Worm (Caenorhabditis elegans) whole organism, late embryonic: ENCODE measurements around the gene F35C11.2.

ENCODE experiments used
- C08G9.2 ChIP-seq: sonication (generic microtip); optimal IDR thresholded peaks from 2 replicates; lab custom pipeline; 2016; ENCODE audit warnings: mild to moderate bottlenecking, missing genetic modification characterization, moderate library complexity, missing compliant biosample characterization
- F13H6.1 ChIP-seq: sonication (generic microtip); optimal IDR thresholded peaks from 2 replicates; lab custom pipeline; 2016; ENCODE audit warnings: missing genetic modification characterization, missing compliant biosample characterization
- K02D7.2 ChIP-seq: sonication (generic microtip); optimal IDR thresholded peaks from 2 replicates; lab custom pipeline; 2017; ENCODE audit warnings: mild to moderate bottlenecking, missing genetic modification characterization, missing compliant biosample characterization
- Y22D7AL.16 ChIP-seq: sonication (generic microtip); optimal IDR thresholded peaks from 2 replicates; lab custom pipeline; 2016; ENCODE audit warnings: missing genetic modification characterization, missing compliant biosample characterization
- ama-1 ChIP-seq: fragments of 150-350 bp; optimal IDR thresholded peaks from 2 replicates; lab custom pipeline; 2014
- ceh-18 ChIP-seq: sonication (generic microtip); optimal IDR thresholded peaks from 2 replicates; lab custom pipeline; 2016; ENCODE audit warnings: missing genetic modification characterization, missing compliant biosample characterization
- ceh-19 ChIP-seq: fragments of 200-800 bp; sonication (Bioruptor generic); optimal IDR thresholded peaks from 2 replicates; lab custom pipeline; 2018; ENCODE audit warnings: mild to moderate bottlenecking, missing genetic modification characterization, missing compliant biosample characterization
- ceh-22 ChIP-seq: sonication (generic microtip); optimal IDR thresholded peaks from 2 replicates; lab custom pipeline; 2017; ENCODE audit warnings: missing biosample characterization, missing genetic modification characterization
- ceh-24 ChIP-seq: sonication (generic microtip); optimal IDR thresholded peaks from 2 replicates; lab custom pipeline; 2016; ENCODE audit warnings: mild to moderate bottlenecking, missing genetic modification characterization, missing compliant biosample characterization
- ceh-30 ChIP-seq: fragments of 150-350 bp; optimal IDR thresholded peaks from 2 replicates; lab custom pipeline; 2014; ENCODE audit warnings: missing biosample characterization, missing genetic modification characterization
- ceh-31 ChIP-seq: sonication (generic microtip); optimal IDR thresholded peaks from 2 replicates; lab custom pipeline; 2016; ENCODE audit warnings: missing genetic modification characterization, missing compliant biosample characterization
- ceh-34 ChIP-seq: sonication (generic microtip); optimal IDR thresholded peaks from 2 replicates; lab custom pipeline; 2016; ENCODE audit warnings: mild to moderate bottlenecking, missing genetic modification characterization, missing compliant biosample characterization
- ceh-45 ChIP-seq: fragments of 200-800 bp; sonication (Bioruptor generic); IDR thresholded peaks from 2 replicates; pipeline ENCODE4 v1.3.6; 2022; ENCODE audit warnings: missing genetic modification reagents, missing genetic modification characterization, missing compliant biosample characterization
- ceh-48 ChIP-seq: sonication (generic microtip); optimal IDR thresholded peaks from 2 replicates; lab custom pipeline; 2016; ENCODE audit warnings: missing genetic modification characterization, inconsistent platforms, missing compliant biosample characterization
- ceh-9 ChIP-seq: sonication (generic microtip); optimal IDR thresholded peaks from 2 replicates; lab custom pipeline; 2016; ENCODE audit warnings: mild to moderate bottlenecking, missing genetic modification characterization, inconsistent platforms, missing compliant biosample characterization
- elt-2 ChIP-seq: sonication (generic microtip); optimal IDR thresholded peaks from 2 replicates; lab custom pipeline; 2016; ENCODE audit warnings: missing genetic modification reagents, missing genetic modification characterization, missing compliant biosample characterization
- elt-4 ChIP-seq: sonication (generic microtip); optimal IDR thresholded peaks from 2 replicates; lab custom pipeline; 2016; ENCODE audit warnings: missing genetic modification characterization, missing compliant biosample characterization
- ets-4 ChIP-seq: sonication (generic microtip); optimal IDR thresholded peaks from 2 replicates; lab custom pipeline; 2016; ENCODE audit warnings: missing genetic modification characterization, missing compliant biosample characterization
- fkh-6 ChIP-seq: sonication (generic microtip); optimal IDR thresholded peaks from 2 replicates; lab custom pipeline; 2016; ENCODE audit warnings: missing genetic modification characterization, missing compliant biosample characterization
- hlh-13 ChIP-seq: fragments of 200-800 bp; sonication (Bioruptor generic); optimal IDR thresholded peaks from 2 replicates; lab custom pipeline; 2018; ENCODE audit warnings: mild to moderate bottlenecking, missing genetic modification characterization, missing compliant biosample characterization
- hlh-15 ChIP-seq: sonication (generic microtip); optimal IDR thresholded peaks from 2 replicates; lab custom pipeline; 2016; ENCODE audit warnings: missing genetic modification characterization, missing compliant biosample characterization
- hlh-30 ChIP-seq: sonication (generic microtip); optimal IDR thresholded peaks from 2 replicates; lab custom pipeline; 2017; ENCODE audit warnings: antibody characterized with exemption, missing genetic modification characterization, missing compliant biosample characterization; ENCODE audit not compliant: insufficient read depth
- hlh-6 ChIP-seq: sonication (generic microtip); optimal IDR thresholded peaks from 2 replicates; lab custom pipeline; 2016; ENCODE audit warnings: missing genotype, missing genetic modification characterization, missing compliant biosample characterization
- hlh-8 ChIP-seq: sonication (generic microtip); optimal IDR thresholded peaks from 2 replicates; lab custom pipeline; 2016; ENCODE audit warnings: missing genotype, missing genetic modification characterization, missing compliant biosample characterization
- mec-3 ChIP-seq: sonication (generic microtip); optimal IDR thresholded peaks from 2 replicates; lab custom pipeline; 2016; ENCODE audit warnings: borderline replicate concordance, missing genetic modification characterization, missing compliant biosample characterization
- nfya-1 ChIP-seq: sonication (generic microtip); optimal IDR thresholded peaks from 2 replicates; lab custom pipeline; 2017; ENCODE audit warnings: missing genetic modification characterization, mild to moderate bottlenecking, missing compliant biosample characterization, antibody characterized with exemption, moderate library complexity
- npax-4 ChIP-seq: sonication (generic microtip); optimal IDR thresholded peaks from 2 replicates; lab custom pipeline; 2016; ENCODE audit warnings: missing genetic modification characterization, missing compliant biosample characterization
- pat-9 ChIP-seq: fragments of 200-800 bp; sonication (Bioruptor generic); optimal IDR thresholded peaks from 2 replicates; lab custom pipeline; 2018; ENCODE audit warnings: mild to moderate bottlenecking, missing genetic modification characterization, moderate library complexity, missing compliant biosample characterization
- pax-1 ChIP-seq: fragments of 150-350 bp; optimal IDR thresholded peaks from 2 replicates; lab custom pipeline; 2014; ENCODE audit warnings: missing biosample characterization, missing genetic modification characterization
- pqm-1 ChIP-seq: sonication (generic microtip); optimal IDR thresholded peaks from 2 replicates; lab custom pipeline; 2016; ENCODE audit warnings: missing genetic modification characterization, missing compliant biosample characterization
- pros-1 ChIP-seq: fragments of 150-350 bp; optimal IDR thresholded peaks from 2 replicates; lab custom pipeline; 2014; ENCODE audit warnings: missing biosample characterization, missing genetic modification reagents, missing genetic modification characterization
- ref-2 ChIP-seq: sonication (generic microtip); optimal IDR thresholded peaks from 2 replicates; lab custom pipeline; 2016; ENCODE audit warnings: missing genetic modification characterization, missing compliant biosample characterization
- sox-2 ChIP-seq: fragments of 200-800 bp; sonication (Bioruptor generic); IDR thresholded peaks from 2 replicates; pipeline ENCODE4 v1.3.6; 2022; ENCODE audit warnings: missing genetic modification reagents, missing genetic modification characterization, missing compliant biosample characterization
- sox-4 ChIP-seq: sonication (generic microtip); optimal IDR thresholded peaks from 2 replicates; lab custom pipeline; 2017; ENCODE audit warnings: mild to moderate bottlenecking, missing genetic modification characterization, inconsistent platforms, missing compliant biosample characterization
- tbx-2 ChIP-seq: sonication (generic microtip); optimal IDR thresholded peaks from 2 replicates; lab custom pipeline; 2016; ENCODE audit warnings: missing genetic modification characterization, missing compliant biosample characterization
- unc-3 ChIP-seq, 2 experiments: fragments of 200-800 bp in 1 of 2; sonication (Bioruptor generic) in 1 of 2; sonication (generic microtip) in 1 of 2; conservative IDR thresholded peaks in 1 of 2; optimal IDR thresholded peaks in 1 of 2; 2 replicates each; pipeline versions ENCODE4 v1.3.6 to Lab custom; 2016 to 2022; ENCODE audit warnings: missing compliant biosample characterization in 2 of 2, missing genetic modification characterization in 2 of 2, missing genetic modification reagents in 1 of 2
- unc-86 ChIP-seq: sonication (generic microtip); optimal IDR thresholded peaks from 2 replicates; lab custom pipeline; 2016; ENCODE audit warnings: missing genetic modification characterization, missing compliant biosample characterization
- ztf-16 ChIP-seq: sonication (generic microtip); optimal IDR thresholded peaks from 2 replicates; lab custom pipeline; 2017; ENCODE audit warnings: missing genetic modification characterization, missing compliant biosample characterization

Gene F35C11.2

DNA sequence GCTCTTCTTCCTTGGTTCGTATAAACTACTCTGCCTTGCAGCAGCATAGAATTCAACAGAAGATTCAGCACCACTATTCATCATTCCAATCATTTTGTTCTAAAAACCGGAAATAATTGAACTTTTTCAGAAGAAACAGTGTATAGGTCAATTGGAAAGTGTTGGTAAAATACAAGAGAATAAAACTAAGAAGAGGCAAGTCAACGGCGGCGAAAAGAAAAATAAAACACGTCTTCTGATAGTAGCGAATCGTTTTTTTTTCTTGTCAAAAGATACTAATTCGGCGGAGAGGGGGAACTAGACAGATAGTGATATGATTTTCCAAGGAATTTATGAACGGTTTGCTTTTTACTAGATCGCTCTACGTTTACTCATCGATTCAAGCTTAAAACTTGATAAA, 10.4 kb upstream of the F35C11.2 start, which contains the start of gene F35C11.6:
Gene F35C11.6 (minus strand): TSS at position 101 of the 400 bp plus-strand sequence.
- TF ChIP-seq ceh-18 (no peak), pax-1 (tag; lab: Kevin White, UChicago) (no peak), hlh-13 (no peak), unc-86 (tag; lab: Kevin White, UChicago) (no peak), sox-4 (tag; lab: Kevin White, UChicago) (no peak), pat-9 (tag; lab: Kevin White, UChicago) (no peak), hlh-15 (tag; lab: Kevin White, UChicago) (no peak), mec-3 (tag; lab: Kevin White, UChicago) (no peak)
- TF ChIP-seq, all 69 proteins: peak for 0

DNA sequence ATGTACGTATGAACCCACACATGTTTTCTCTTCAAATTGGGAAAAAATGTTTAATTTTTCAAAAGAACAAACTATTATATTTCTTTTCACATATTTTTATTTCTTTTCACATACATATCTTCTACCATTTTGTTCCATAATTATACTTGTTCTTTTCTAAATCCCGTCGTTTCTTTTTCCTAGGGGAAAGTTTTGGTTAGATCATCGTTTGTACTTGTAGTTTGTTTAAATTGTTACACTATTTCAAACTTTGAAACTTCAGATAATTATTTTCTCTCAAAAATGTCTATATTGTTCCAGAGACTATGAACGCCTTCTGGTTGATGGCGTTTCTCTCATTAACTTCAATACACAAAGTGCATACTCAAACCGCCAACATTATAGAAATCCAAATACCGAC, 7.4 kb upstream of the F35C11.2 start, which contains the start of gene F35C11.7:
Gene F35C11.7 (plus strand): TSS at position 301 of the 400 bp plus-strand sequence.
- TF ChIP-seq ztf-16 (tag; lab: Kevin White, UChicago): no peak
- no peak for TF ChIP-seq nfya-1 (tag; lab: Kevin White, UChicago)
- no peak for TF ChIP-seq ceh-19
- TF ChIP-seq tbx-2 (tag; lab: Kevin White, UChicago): no peak
- TF ChIP-seq pros-1: no peak
- TF ChIP-seq ref-2 (tag; lab: Kevin White, UChicago): no peak
- no peak for TF ChIP-seq sox-2 (GFP tag; lab: Robert Waterston, UW)
- TF ChIP-seq ets-4 (tag; lab: Kevin White, UChicago): no peak
- no peak for TF ChIP-seq F13H6.1 (tag; lab: Kevin White, UChicago)
- TF ChIP-seq K02D7.2 (tag; lab: Kevin White, UChicago): no peak
- TF ChIP-seq ceh-22 (tag; lab: Kevin White, UChicago): no peak
- TF ChIP-seq ceh-24 (tag; lab: Kevin White, UChicago): no peak
- no peak for TF ChIP-seq mec-3 (tag; lab: Kevin White, UChicago)
- no peak for TF ChIP-seq ceh-18
- TF ChIP-seq ceh-45: no peak
- no peak for TF ChIP-seq hlh-8 (tag; lab: Kevin White, UChicago)
- no peak for TF ChIP-seq ceh-34 (tag; lab: Kevin White, UChicago)

DNA sequence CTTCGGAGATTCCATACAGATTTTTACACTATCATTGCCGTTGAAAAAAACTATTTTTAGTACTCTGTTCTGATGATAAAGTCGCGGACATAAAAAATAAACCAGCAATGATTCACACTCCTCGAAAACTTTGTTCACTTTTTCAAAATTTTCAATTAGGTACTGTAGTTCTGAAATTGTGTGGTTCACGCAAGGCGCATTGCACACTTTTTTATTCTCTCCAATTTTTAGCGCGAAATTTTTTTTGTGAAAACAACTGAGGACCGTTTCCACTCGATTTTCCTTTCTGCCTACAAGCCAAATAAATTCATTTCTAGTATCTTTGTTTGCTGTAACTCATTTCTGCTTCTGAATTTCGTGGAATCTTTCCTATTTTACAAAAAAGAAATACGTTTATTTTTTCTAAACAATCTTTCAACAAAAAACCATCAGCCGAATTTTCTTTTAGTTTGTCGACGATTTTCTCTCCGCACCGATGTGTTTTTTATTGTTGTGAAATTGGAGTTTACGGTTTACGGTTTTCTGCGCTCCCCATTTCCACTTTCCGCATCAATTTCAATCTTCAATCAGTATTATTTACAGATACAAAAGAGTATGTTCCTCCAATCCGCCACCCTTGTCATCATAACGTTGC, 4.6 kb upstream of the F35C11.2 start, which contains the start of gene F35C11.5:
Gene F35C11.5 (plus strand): TSS at position 584 of the 634 bp plus-strand sequence.
- no peak for TF ChIP-seq unc-3 (GFP tag; conservative IDR thresholded peaks at IDR 0.05; lab: Robert Waterston, UW)
- TF ChIP-seq unc-3 (tag; optimal IDR thresholded peaks at IDR 0.05; lab: Kevin White, UChicago): no peak
- no peak for TF ChIP-seq ets-4 (tag; lab: Kevin White, UChicago)
- no peak for TF ChIP-seq hlh-13
- no peak for TF ChIP-seq ceh-30
- TF ChIP-seq K02D7.2 (tag; lab: Kevin White, UChicago): no peak
- TF ChIP-seq ceh-22 (tag; lab: Kevin White, UChicago): no peak
- no peak for TF ChIP-seq ceh-34 (tag; lab: Kevin White, UChicago)
- no peak for TF ChIP-seq hlh-8 (tag; lab: Kevin White, UChicago)
- no peak for TF ChIP-seq pros-1
- TF ChIP-seq ceh-45: no peak

DNA sequence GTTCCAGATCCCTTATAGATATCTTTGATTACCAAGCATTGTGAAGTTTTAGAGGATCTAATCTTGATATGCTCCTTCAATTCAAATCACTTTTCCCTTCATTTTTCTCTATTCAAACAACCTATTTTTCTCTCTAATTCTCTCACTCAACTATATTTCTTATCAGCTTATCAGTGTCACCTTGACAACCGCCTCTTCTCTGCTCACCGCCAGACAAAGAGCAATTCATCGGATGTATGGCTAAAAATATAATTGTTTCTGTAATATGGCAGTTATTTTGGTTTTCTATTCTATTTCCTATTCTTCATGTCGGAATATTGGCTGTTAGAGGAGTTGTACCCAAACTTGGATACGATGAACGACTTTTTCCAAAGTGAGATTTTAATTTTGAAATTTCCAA, 1.1 kb upstream of the F35C11.2 start:
- peak; percentile 55 for TF ChIP-seq elt-2
- no peak for TF ChIP-seq K02D7.2 (tag; lab: Kevin White, UChicago)

DNA sequence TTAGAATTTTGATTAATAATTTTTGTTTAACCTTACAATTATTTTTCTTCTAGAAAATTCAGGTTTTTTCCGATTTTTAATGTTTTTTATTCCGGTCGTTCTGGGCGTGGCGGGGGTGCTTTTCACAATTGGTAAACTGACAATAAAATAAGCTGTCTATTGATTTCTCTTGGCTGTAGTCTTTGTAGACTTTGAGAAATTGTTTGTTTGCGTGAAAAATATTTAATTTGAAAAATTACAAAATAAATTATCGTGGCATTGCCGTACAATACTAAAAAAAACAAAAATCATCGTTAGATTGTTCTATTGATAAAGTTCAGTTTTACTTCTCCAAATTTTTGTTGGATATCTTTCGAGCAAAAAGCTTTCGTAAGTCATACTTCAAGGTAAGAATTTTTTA, 2.2 kb downstream of the F35C11.2 start, which contains the start of gene F35C11.3:
Gene F35C11.3 (plus strand): TSS at position 301 of the 400 bp plus-strand sequence.
- TF ChIP-seq ceh-31 (tag; lab: Kevin White, UChicago) (no peak), ztf-16 (tag; lab: Kevin White, UChicago) (no peak), K02D7.2 (tag; lab: Kevin White, UChicago) (no peak), fkh-6 (tag; lab: Kevin White, UChicago) (no peak), ceh-24 (tag; lab: Kevin White, UChicago) (no peak), ceh-48 (tag; lab: Kevin White, UChicago) (no peak), Y22D7AL.16 (tag; lab: Kevin White, UChicago) (no peak), hlh-30 (tag; lab: Kevin White, UChicago) (no peak), elt-4 (tag; lab: Kevin White, UChicago) (no peak), pqm-1 (tag; lab: Kevin White, UChicago) (no peak), unc-3 (GFP tag; conservative IDR thresholded peaks at IDR 0.05; lab: Robert Waterston, UW) (no peak), unc-3 (tag; optimal IDR thresholded peaks at IDR 0.05; lab: Kevin White, UChicago) (no peak), elt-2 (no peak), hlh-6 (tag; lab: Kevin White, UChicago) (no peak), ama-1 (lab: Kevin White, UChicago) (no peak), npax-4 (tag; lab: Kevin White, UChicago) (no peak), ceh-9 (no peak), sox-2 (GFP tag; lab: Robert Waterston, UW) (no peak), C08G9.2 (no peak)
